Worm (Caenorhabditis elegans): Measurements from ENCODE around the gene srab-23.

srab-23 gene

ce11 chrV:2076043-2076442, 40.6 kb upstream of the srab-23 start:
- TF ChIP-seq nhr-27 (tag; optimal IDR thresholded peaks at IDR 0.05), result no peak
- peak; percentile 36 for TF ChIP-seq somi-1 (GFP tag; optimal IDR thresholded peaks at IDR 0.05)
- TF ChIP-seq zfh-2 (GFP tag; conservative IDR thresholded peaks at IDR 0.05), result peak; percentile 44; the same call in 1 of the 2 replicates

- no peak for TF ChIP-seq athp-1 (tag; optimal IDR thresholded peaks at IDR 0.05)
- TF ChIP-seq hlh-12 (tag; optimal IDR thresholded peaks at IDR 0.05), result no peak
- no peak for TF ChIP-seq nhr-90 (tag; optimal IDR thresholded peaks at IDR 0.05)
These were observed 37.4 kb upstream of the srab-23 start, which contains the start of gene Y40B10A.9 for ce11 chrV:2072807-2073206. Gene Y40B10A.9 (minus strand): TSS chrV:2072907.

DNA sequence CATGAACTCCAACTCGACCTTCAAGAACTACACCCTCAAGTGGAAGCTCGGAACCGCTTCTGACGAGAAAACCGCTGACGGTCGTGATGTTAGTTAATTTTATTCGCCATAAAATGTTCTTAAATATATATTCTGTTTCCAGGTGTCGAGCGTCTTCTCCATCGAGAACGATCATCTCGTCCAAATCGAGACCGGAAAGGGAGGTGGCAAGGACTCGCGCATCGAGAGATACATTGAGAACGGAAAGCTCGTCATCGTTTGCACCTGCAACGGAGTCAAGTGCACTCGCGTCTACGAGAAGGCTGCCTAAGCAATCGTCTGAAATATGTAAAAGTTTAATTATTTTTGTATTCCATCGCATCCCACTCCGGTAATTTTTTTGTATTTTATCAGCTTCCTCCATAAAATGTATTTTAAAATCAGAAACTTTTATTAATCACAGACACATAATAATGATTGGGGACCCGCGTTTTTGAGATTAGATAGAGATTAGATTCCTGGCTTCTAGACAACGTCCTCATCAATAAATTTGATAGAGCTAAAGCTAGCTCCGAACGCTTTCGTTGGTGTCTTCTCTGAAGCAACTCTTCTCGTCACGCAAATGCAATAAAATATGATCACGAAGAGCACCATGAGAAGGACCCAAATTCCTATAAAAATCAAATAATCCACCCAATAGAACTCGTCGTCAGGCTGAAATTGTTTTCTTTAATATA, 33.4 kb upstream of the srab-23 start:
- peak; percentile 28 for TF ChIP-seq snpc-1.3 (tag; optimal IDR thresholded peaks at IDR 0.05; ENCODE audit: insufficient read depth)
- no peak for TF ChIP-seq die-1 (tag; optimal IDR thresholded peaks at IDR 0.05)
- no peak for TF ChIP-seq hmg-20 (GFP tag; IDR thresholded peaks at IDR 0.05)
- no peak for TF ChIP-seq D2030.7 (GFP tag; IDR thresholded peaks at IDR 0.05)
- peak; percentile 62 for TF ChIP-seq zfh-2 (GFP tag; conservative IDR thresholded peaks at IDR 0.05)
- TF ChIP-seq lin-26 (GFP tag; IDR thresholded peaks at IDR 0.05), result peak; percentile 7; the same call in 1 of the 2 replicates
- 0 out of 2 replicates have a peak, but pooled peaks have one; percentile 7 for TF ChIP-seq F33H1.4 (GFP tag; IDR thresholded peaks at IDR 0.05)
- TF ChIP-seq ztf-25 (GFP tag; IDR thresholded peaks at IDR 0.05), result no peak
- peak; percentile 32; the same call in 1 of the 2 replicates for TF ChIP-seq dox-1 (GFP tag; IDR thresholded peaks at IDR 0.05)
- TF ChIP-seq attf-6 (GFP tag; IDR thresholded peaks at IDR 0.05), result 0 out of 2 replicates have a peak, but pooled peaks have one; percentile 40
- TF ChIP-seq repo-1 (tag; optimal IDR thresholded peaks at IDR 0.05), result no peak
- TF ChIP-seq efl-1 (GFP tag; optimal IDR thresholded peaks at IDR 0.05), result no peak
- TF ChIP-seq dpl-1 (GFP tag; optimal IDR thresholded peaks at IDR 0.05), result no peak
- peak; percentile 8 for TF ChIP-seq mxl-1 (tag; optimal IDR thresholded peaks at IDR 0.05)
- TF ChIP-seq ceh-79 (tag; optimal IDR thresholded peaks at IDR 0.05), result no peak
- TF ChIP-seq mes-4 (tag; optimal IDR thresholded peaks at IDR 0.05), result no peak
- peak; percentile 58 for TF ChIP-seq ekl-4 (GFP tag; IDR thresholded peaks at IDR 0.05)
- TF ChIP-seq nhr-120 (GFP tag; IDR thresholded peaks at IDR 0.05), result no peak
- TF ChIP-seq Y79H2A.3 (GFP tag; conservative IDR thresholded peaks at IDR 0.05), result no peak
- peak; percentile 8 for TF ChIP-seq tbp1 (GFP tag; optimal IDR thresholded peaks at IDR 0.05)
- no peak for TF ChIP-seq aptf-2 (GFP tag; conservative IDR thresholded peaks at IDR 0.05)
- peak; percentile 52; the same call in 1 of the 2 replicates for TF ChIP-seq madf-3 (GFP tag; IDR thresholded peaks at IDR 0.05)
- peak; percentile 13 for TF ChIP-seq snpc-3.4 (tag; optimal IDR thresholded peaks at IDR 0.05)
- no peak for TF ChIP-seq egrh-3 (GFP tag; IDR thresholded peaks at IDR 0.05)
- TF ChIP-seq madf-6 (GFP tag; IDR thresholded peaks at IDR 0.05), result peak; percentile 50

DNA sequence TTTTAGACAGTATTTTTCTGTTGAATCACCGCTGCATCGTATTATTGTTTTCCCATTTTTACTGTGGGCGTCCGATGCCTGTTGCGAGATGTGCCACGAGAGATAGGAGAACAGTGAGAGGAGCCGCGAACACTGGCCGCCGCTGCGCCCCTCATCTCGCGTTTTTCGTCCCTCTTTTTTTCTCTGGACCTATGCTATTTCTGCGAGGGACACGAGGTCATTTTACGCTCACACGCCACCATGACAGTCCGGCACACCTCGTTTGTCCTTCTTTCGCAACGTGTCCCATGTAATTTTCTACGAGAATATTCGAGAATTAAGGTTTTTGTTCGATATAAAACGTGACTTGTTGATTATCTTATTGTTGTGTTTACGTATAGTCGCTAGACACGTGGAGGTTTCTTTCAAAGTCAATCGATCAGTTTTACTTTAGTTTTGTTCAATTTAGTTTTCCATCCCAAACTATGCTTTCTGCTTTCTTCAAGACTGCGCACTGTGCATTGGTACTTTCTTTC, 32.6 kb upstream of the srab-23 start, which contains the start of gene lbp-9:
Gene lbp-9 (plus strand): TSS at position 465 of the 515 bp plus-strand sequence.
- TF ChIP-seq attf-3 (GFP tag; conservative IDR thresholded peaks at IDR 0.05), result no peak
- peak; percentile 34 for TF ChIP-seq ama-1 (optimal IDR thresholded peaks at IDR 0.05)
- TF ChIP-seq ama-1 (GFP tag; optimal IDR thresholded peaks at IDR 0.05), result no peak
- TF ChIP-seq C17E4.6 (GFP tag; IDR thresholded peaks at IDR 0.05), result no peak
- TF ChIP-seq T07F8.4 (tag; optimal IDR thresholded peaks at IDR 0.05), result peak; percentile 60
- TF ChIP-seq unc-130 (GFP tag; optimal IDR thresholded peaks at IDR 0.05), result no peak
- TF ChIP-seq Y95B8A.8 (GFP tag; IDR thresholded peaks at IDR 0.05), result peak; percentile 42; the same call in 1 of the 2 replicates
- TF ChIP-seq dox-1 (GFP tag; IDR thresholded peaks at IDR 0.05), result peak; percentile 67; the same call in 1 of the 2 replicates
- 0 out of 2 replicates have a peak, but pooled peaks have one; percentile 61 for TF ChIP-seq K11D2.4 (GFP tag; IDR thresholded peaks at IDR 0.05)
- peak; percentile 71; the same call in 1 of the 2 replicates for TF ChIP-seq lin-26 (GFP tag; IDR thresholded peaks at IDR 0.05)
- TF ChIP-seq lin-35 (GFP tag; optimal IDR thresholded peaks at IDR 0.05), result no peak
- peak; percentile 2 for TF ChIP-seq lin-40 (tag; optimal IDR thresholded peaks at IDR 0.05)
- TF ChIP-seq dpff-1 (tag; optimal IDR thresholded peaks at IDR 0.05), result no peak
- no peak for TF ChIP-seq snpc-4 (GFP tag; optimal IDR thresholded peaks at IDR 0.05)
- TF ChIP-seq snpc-4 (tag; optimal IDR thresholded peaks at IDR 0.05), result peak in 1 of 4 experiments; percentile 12
- TF ChIP-seq rec-8 (tag; optimal IDR thresholded peaks at IDR 0.05), result no peak
- peak; percentile 94 for TF ChIP-seq zfh-2 (GFP tag; conservative IDR thresholded peaks at IDR 0.05)

All from whole organism, young adult.